Fruit fly (Drosophila melanogaster): ENCODE results near the gene Ptip.

Gene Ptip

DNA sequence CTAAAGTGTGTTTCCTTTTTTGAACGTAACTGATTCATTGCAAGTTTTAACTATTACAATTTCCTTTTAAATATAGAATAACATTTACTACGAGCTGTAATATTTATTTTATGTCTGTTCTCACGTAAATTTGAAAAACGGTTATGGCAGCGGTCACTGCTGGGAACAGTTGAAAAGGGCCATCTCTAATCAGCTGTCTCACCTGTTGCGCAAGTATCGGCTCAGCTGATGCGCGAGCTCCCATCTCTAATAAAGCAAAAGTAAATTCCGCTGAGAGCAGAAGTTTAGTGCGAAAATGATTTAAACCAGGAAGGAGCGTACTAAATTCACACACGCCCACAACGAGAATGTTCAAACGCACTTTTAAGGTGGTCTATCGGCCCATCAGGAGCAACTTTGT is 42.7 kb upstream of the Ptip start, which contains the start of gene Pex1 (continued):
- TF ChIP-seq sima (GFP tag; optimal IDR thresholded peaks at IDR 0.05) (no peak), TFAM (GFP tag; optimal IDR thresholded peaks at IDR 0.05) (no peak), CG31224 (GFP tag; IDR thresholded peaks at IDR 0.05) (no peak), sob (GFP tag; IDR thresholded peaks at IDR 0.05) (peak; percentile 56), CG7928 (GFP tag; optimal IDR thresholded peaks at IDR 0.05) (no peak), CG2199 (GFP tag; IDR thresholded peaks at IDR 0.05) (no peak), CG30431 (GFP tag; optimal IDR thresholded peaks at IDR 0.05) (no peak), Camta (GFP tag; optimal IDR thresholded peaks at IDR 0.05) (no peak), CG34422 (GFP tag; IDR thresholded peaks at IDR 0.05) (peak; percentile 57; the same call in 2 of the 3 replicates), CG12391 (tag; optimal IDR thresholded peaks at IDR 0.05) (peak; percentile 30), Hey (tag; optimal IDR thresholded peaks at IDR 0.05) (no peak), Spps (tag; optimal IDR thresholded peaks at IDR 0.05) (no peak), dysf (GFP tag; IDR thresholded peaks at IDR 0.05) (no peak), ham (GFP tag; IDR thresholded peaks at IDR 0.05) (no peak), CG15696 (tag; optimal IDR thresholded peaks at IDR 0.05) (no peak), CG4730 (GFP tag; IDR thresholded peaks at IDR 0.05) (no peak), Hr51 (GFP tag; optimal IDR thresholded peaks at IDR 0.05) (peak in 1 of 2 experiments; percentile 8), CG18764 (GFP tag; optimal IDR thresholded peaks at IDR 0.05) (no peak), row (GFP tag; IDR thresholded peaks at IDR 0.05) (peak; percentile 54; the same call in 1 of the 3 replicates), CG14667 (GFP tag; IDR thresholded peaks at IDR 0.05) (no peak), CG10274 (GFP tag; optimal IDR thresholded peaks at IDR 0.05) (no peak), ci (GFP tag; IDR thresholded peaks at IDR 0.05) (no peak), Ssrp (tag; optimal IDR thresholded peaks at IDR 0.05) (no peak), CG5953 (GFP tag; IDR thresholded peaks at IDR 0.05) (no peak), ERR (GFP tag; optimal IDR thresholded peaks at IDR 0.05) (no peak), lola (GFP tag; optimal IDR thresholded peaks at IDR 0.05) (no peak), CG10366 (GFP tag; IDR thresholded peaks at IDR 0.05) (no peak), otp (GFP tag; IDR thresholded peaks at IDR 0.05) (no peak), CG9609 (GFP tag; optimal IDR thresholded peaks at IDR 0.05) (no peak), CG14014 (GFP tag; IDR thresholded peaks at IDR 0.05) (peak; percentile 14; the same call in 1 of the 2 replicates), Bgb (GFP tag; IDR thresholded peaks at IDR 0.05; ENCODE audit: partially characterized antibody) (peak; percentile 80), ttk (GFP tag; IDR thresholded peaks at IDR 0.05) (no peak), psq (GFP tag; optimal IDR thresholded peaks at IDR 0.05) (no peak), Bteb2 (GFP tag; optimal IDR thresholded peaks at IDR 0.05) (no peak), CG8388 (GFP tag; optimal IDR thresholded peaks at IDR 0.05) (no peak), CG9797 (GFP tag; optimal IDR thresholded peaks at IDR 0.05) (peak; percentile 22), CG17385 (GFP tag; optimal IDR thresholded peaks at IDR 0.05) (no peak), sc (optimal IDR thresholded peaks at IDR 0.05) (no peak), sc (GFP tag; optimal IDR thresholded peaks at IDR 0.05) (no peak), Nf-YA (GFP tag; IDR thresholded peaks at IDR 0.05) (no peak), CG13287 (GFP tag; IDR thresholded peaks at IDR 0.05; ENCODE audit: partially characterized antibody) (peak; percentile 90), dan (GFP tag; IDR thresholded peaks at IDR 0.05) (no peak), CG17802 (tag; optimal IDR thresholded peaks at IDR 0.05) (no peak), scrt (GFP tag; optimal IDR thresholded peaks at IDR 0.05) (peak; percentile 99), CG7271 (tag; optimal IDR thresholded peaks at IDR 0.05) (no peak), CG18619 (GFP tag; optimal IDR thresholded peaks at IDR 0.05) (no peak), h (optimal IDR thresholded peaks at IDR 0.05) (no peak), Meics (GFP tag; optimal IDR thresholded peaks at IDR 0.05) (no peak), fru (optimal IDR thresholded peaks at IDR 0.05) (no peak), CG14860 (GFP tag; IDR thresholded peaks at IDR 0.05; ENCODE audit: partially characterized antibody) (no peak; the same call in 2 of the 3 replicates), maf-S (GFP tag; optimal IDR thresholded peaks at IDR 0.05) (no peak), p53 (GFP tag; optimal IDR thresholded peaks at IDR 0.05) (no peak), CG4854 (GFP tag; optimal IDR thresholded peaks at IDR 0.05) (no peak)
